Fruit fly (Drosophila melanogaster) whole organism, pupa: ENCODE measurements around the gene CG4239.

Experiments
- CG10348 ChIP-seq: fragments of 200-800 bp; sonication (Bioruptor generic); IDR thresholded peaks from 2 replicates; pipeline ENCODE4 v1.3.6; 2022; ENCODE audit warnings: missing biosample characterization, missing genetic modification characterization
- CG12605 ChIP-seq: fragments of 200-800 bp; sonication (Bioruptor generic); IDR thresholded peaks from 2 replicates; pipeline ENCODE4 v1.3.6; 2022; ENCODE audit warnings: missing biosample characterization, missing genetic modification characterization
- CG13204 ChIP-seq: fragments of 200-800 bp; sonication (Bioruptor generic); optimal IDR thresholded peaks from 2 replicates; lab custom pipeline; 2018; ENCODE audit warnings: missing biosample characterization, mild to moderate bottlenecking, missing genetic modification characterization, moderate library complexity
- CG14655 ChIP-seq: fragments of 200-800 bp; sonication (Bioruptor generic); optimal IDR thresholded peaks from 3 replicates; lab custom pipeline; 2017; ENCODE audit warnings: mild to moderate bottlenecking, missing biosample characterization, missing genetic modification reagents, missing genetic modification characterization
- CG15710 ChIP-seq: fragments of 200-800 bp; sonication (Bioruptor generic); optimal IDR thresholded peaks from 2 replicates; lab custom pipeline; 2018; ENCODE audit warnings: missing biosample characterization, mild to moderate bottlenecking, missing genetic modification characterization, moderate library complexity
- CG17806 ChIP-seq: fragments of 200-800 bp; sonication (Bioruptor generic); optimal IDR thresholded peaks from 2 replicates; lab custom pipeline; 2018; ENCODE audit warnings: missing biosample characterization, mild to moderate bottlenecking, missing genetic modification characterization, moderate library complexity
- CG32121 ChIP-seq: fragments of 200-800 bp; sonication (Bioruptor generic); IDR thresholded peaks from 2 replicates; pipeline ENCODE4 v1.3.6; 2022; ENCODE audit warnings: missing biosample characterization, missing genetic modification characterization
- CG34367 ChIP-seq: fragments of 200-800 bp; sonication (Bioruptor generic); optimal IDR thresholded peaks from 2 replicates; lab custom pipeline; 2018; ENCODE audit warnings: missing biosample characterization, mild to moderate bottlenecking, missing genetic modification characterization
- CG4496 ChIP-seq: fragments of 200-800 bp; sonication (Bioruptor generic); IDR thresholded peaks from 3 replicates; pipeline ENCODE4 v1.3.6; 2022; ENCODE audit warnings: missing biosample characterization, missing genetic modification characterization
- CG8159 ChIP-seq: fragments of 200-800 bp; sonication (Bioruptor generic); optimal IDR thresholded peaks from 3 replicates; lab custom pipeline; 2018; ENCODE audit warnings: missing biosample characterization, mild to moderate bottlenecking, missing genetic modification characterization, moderate library complexity
- CG8301 ChIP-seq: fragments of 200-800 bp; sonication (Bioruptor generic); optimal IDR thresholded peaks from 2 replicates; lab custom pipeline; 2018; ENCODE audit warnings: missing biosample characterization, mild to moderate bottlenecking, missing genetic modification characterization
- CG9948 ChIP-seq: fragments of 200-800 bp; sonication (Bioruptor generic); optimal IDR thresholded peaks from 2 replicates; lab custom pipeline; 2018; ENCODE audit warnings: missing biosample characterization, mild to moderate bottlenecking, missing genetic modification characterization, moderate library complexity
- D1 ChIP-seq: fragments of 200-800 bp; sonication (Bioruptor generic); optimal IDR thresholded peaks from 2 replicates; lab custom pipeline; 2018; ENCODE audit warnings: missing biosample characterization, mild to moderate bottlenecking, missing genetic modification characterization, moderate library complexity
- EcR ChIP-seq: fragments of 200-800 bp; sonication (Bioruptor generic); optimal IDR thresholded peaks from 3 replicates; lab custom pipeline; 2019; ENCODE audit warnings: missing biosample characterization, missing genetic modification characterization, mild to moderate bottlenecking, moderate library complexity, missing genetic modification reagents
- Ets98B ChIP-seq: fragments of 200-800 bp; sonication (Bioruptor generic); IDR thresholded peaks from 2 replicates; pipeline ENCODE4 v1.3.6; 2022; ENCODE audit warnings: missing biosample characterization, missing genetic modification characterization
- Pif1A ChIP-seq: fragments of 200-800 bp; sonication (Bioruptor generic); optimal IDR thresholded peaks from 3 replicates; lab custom pipeline; 2016; ENCODE audit warnings: missing biosample characterization, missing genetic modification characterization
- Pif1B ChIP-seq: fragments of 200-800 bp; sonication (Bioruptor generic); optimal IDR thresholded peaks from 3 replicates; lab custom pipeline; 2016; ENCODE audit warnings: missing biosample characterization, missing genetic modification characterization
- Snoo ChIP-seq: fragments of 200-800 bp; sonication (Bioruptor generic); optimal IDR thresholded peaks from 3 replicates; lab custom pipeline; 2017; ENCODE audit warnings: missing biosample characterization, mild to moderate bottlenecking, missing genetic modification characterization, inconsistent platforms
- fd96Ca ChIP-seq: fragments of 200-800 bp; sonication (Bioruptor generic); IDR thresholded peaks from 3 replicates; pipeline ENCODE4 v1.3.6; 2022; ENCODE audit warnings: missing biosample characterization, missing genetic modification characterization
- gl ChIP-seq: fragments of 200-800 bp; sonication (Bioruptor generic); optimal IDR thresholded peaks from 2 replicates; lab custom pipeline; 2018; ENCODE audit warnings: missing biosample characterization, mild to moderate bottlenecking, missing genetic modification characterization
- rn ChIP-seq: fragments of 200-800 bp; sonication (Bioruptor generic); IDR thresholded peaks from 2 replicates; pipeline ENCODE4 v1.3.6; 2022; ENCODE audit warnings: missing biosample characterization, missing genetic modification characterization

The CG4239 gene

dm6 chrX:16424296-16424695 is 39.2 kb downstream of the CG4239 start:
- TF ChIP-seq CG13204 (GFP tag; lab: Kevin White, UChicago) (peak; percentile 58), Pif1B (no peak), CG4496 (GFP tag; lab: Robert Waterston, UW) (0 out of 3 replicates have a peak, but pooled peaks have one; percentile 9), fd96Ca (GFP tag; lab: Robert Waterston, UW) (no peak)
- TF ChIP-seq, all 21 proteins: peak for 2

dm6 chrX:16425145-16425544 is 40.1 kb downstream of the CG4239 start:
- TF ChIP-seq CG32121 (GFP tag; lab: Robert Waterston, UW) (peak; percentile 28; the same call in 1 of the 2 replicates), D1 (tag; lab: Kevin White, UChicago) (no peak), rn (no peak), Ets98B (GFP tag; lab: Robert Waterston, UW) (peak; percentile 20; the same call in 1 of the 2 replicates), CG9948 (tag; lab: Kevin White, UChicago) (no peak), CG13204 (GFP tag; lab: Kevin White, UChicago) (peak; percentile 8), fd96Ca (GFP tag; lab: Robert Waterston, UW) (no peak), CG14655 (GFP tag; lab: Kevin White, UChicago) (no peak), Pif1B (peak; percentile 10), EcR (GFP tag; lab: Kevin White, UChicago) (peak; percentile 15), CG34367 (tag; lab: Kevin White, UChicago) (no peak), Snoo (tag; lab: Kevin White, UChicago) (peak; percentile 16), CG17806 (tag; lab: Kevin White, UChicago) (no peak), CG12605 (GFP tag; lab: Robert Waterston, UW) (no peak), CG10348 (GFP tag; lab: Robert Waterston, UW) (no peak), gl (peak; percentile 1)

dm6 chrX:16426478-16427052 is 41.5 kb downstream of the CG4239 start:
- TF ChIP-seq Pif1A (no peak), CG15710 (tag; lab: Kevin White, UChicago) (peak; percentile 10), CG34367 (tag; lab: Kevin White, UChicago) (no peak), fd96Ca (GFP tag; lab: Robert Waterston, UW) (0 out of 3 replicates have a peak, but pooled peaks have one; percentile 7), EcR (GFP tag; lab: Kevin White, UChicago) (peak; percentile 33), Snoo (tag; lab: Kevin White, UChicago) (peak; percentile 4), CG8159 (tag; lab: Kevin White, UChicago) (peak; percentile 97), rn (no peak)
- TF ChIP-seq, all 21 proteins: peak for 5

- TF ChIP-seq CG12605 (GFP tag; lab: Robert Waterston, UW): no peak
- TF ChIP-seq CG14655 (GFP tag; lab: Kevin White, UChicago): no peak
- TF ChIP-seq fd96Ca (GFP tag; lab: Robert Waterston, UW): no peak
- peak; percentile 34 for TF ChIP-seq CG8159 (tag; lab: Kevin White, UChicago)
- TF ChIP-seq CG8301 (tag; lab: Kevin White, UChicago): no peak
- peak; percentile 4 for TF ChIP-seq CG9948 (tag; lab: Kevin White, UChicago)
- no peak for TF ChIP-seq Pif1B
- TF ChIP-seq CG15710 (tag; lab: Kevin White, UChicago): no peak
- TF ChIP-seq Snoo (tag; lab: Kevin White, UChicago): no peak
These were observed 42.8 kb downstream of the CG4239 start for dm6 chrX:16427786-16428400.

- TF ChIP-seq rn: no peak
- peak; percentile 71 for TF ChIP-seq EcR (GFP tag; lab: Kevin White, UChicago)
- TF ChIP-seq, all 21 proteins: peak for 1
These were observed 43.4 kb downstream of the CG4239 start for dm6 chrX:16428476-16428875.
